Fruit fly (Drosophila melanogaster): ENCODE measurements around the gene Cen.
A peak's percentile ranks its signal among the peaks of the same experiment; 100 is the strongest.

Gene Cen

DNA sequence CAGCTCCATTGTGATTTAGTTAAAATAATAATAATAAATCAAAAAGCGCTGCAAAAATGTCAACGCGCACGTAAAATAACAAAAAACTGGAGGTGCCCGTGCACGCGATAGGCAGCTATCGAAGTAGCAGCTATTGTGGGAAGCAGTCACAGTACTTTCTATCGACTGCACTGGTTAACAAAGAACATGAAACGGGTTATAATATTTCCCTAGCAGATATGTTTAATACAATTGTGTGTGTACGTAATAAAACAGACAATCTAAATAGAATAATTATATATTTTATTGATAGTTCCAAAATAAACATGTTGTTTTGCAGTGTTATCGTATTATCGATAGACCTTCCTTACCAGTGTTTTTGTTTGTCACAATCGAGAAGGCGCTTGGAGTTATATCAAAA, 5.8 kb downstream of the Cen start, which contains the start of the genes CG31678 and IKKepsilon (continued):
- peak; percentile 73 for TF ChIP-seq CG2129 (GFP tag; IDR thresholded peaks at IDR 0.05; ENCODE audit: partially characterized antibody)
- TF ChIP-seq Stat92E (GFP tag; optimal IDR thresholded peaks at IDR 0.05), result no peak
- peak in 1 of 2 experiments; percentile 54 for TF ChIP-seq dpn (GFP tag; optimal IDR thresholded peaks at IDR 0.05)
- peak; percentile 89 for TF ChIP-seq zen2 (GFP tag; IDR thresholded peaks at IDR 0.05; ENCODE audit: partially characterized antibody)
- TF ChIP-seq CG7839 (tag; optimal IDR thresholded peaks at IDR 0.05), result peak; percentile 37
- TF ChIP-seq kni (GFP tag; optimal IDR thresholded peaks at IDR 0.05), result no peak
- TF ChIP-seq rib (GFP tag; IDR thresholded peaks at IDR 0.05), result no peak
- no peak for TF ChIP-seq CG15601 (tag; optimal IDR thresholded peaks at IDR 0.05)
- TF ChIP-seq br (optimal IDR thresholded peaks at IDR 0.05), result no peak
- no peak for TF ChIP-seq CG12942 (GFP tag; optimal IDR thresholded peaks at IDR 0.05)
- TF ChIP-seq CG2678 (tag; optimal IDR thresholded peaks at IDR 0.05), result no peak
- no peak for TF ChIP-seq slou (GFP tag; optimal IDR thresholded peaks at IDR 0.05)
- no peak for TF ChIP-seq prd (optimal IDR thresholded peaks at IDR 0.05)
- peak; percentile 28; the same call in 1 of the 3 replicates for TF ChIP-seq prd (GFP tag; IDR thresholded peaks at IDR 0.05)
- TF ChIP-seq CG13123 (GFP tag; optimal IDR thresholded peaks at IDR 0.05), result no peak
- peak; percentile 81 for TF ChIP-seq row (GFP tag; IDR thresholded peaks at IDR 0.05)
- TF ChIP-seq crp (GFP tag; optimal IDR thresholded peaks at IDR 0.05), result peak in 1 of 2 experiments; percentile 23
- TF ChIP-seq CG7357 (GFP tag; IDR thresholded peaks at IDR 0.05), result no peak
- TF ChIP-seq Gug (GFP tag; IDR thresholded peaks at IDR 0.05), result peak; percentile 33; the same call in 1 of the 4 replicates
- peak; percentile 40 for TF ChIP-seq lbe (GFP tag; optimal IDR thresholded peaks at IDR 0.05)
- TF ChIP-seq run (tag; optimal IDR thresholded peaks at IDR 0.05), result no peak
- no peak for TF ChIP-seq hth (optimal IDR thresholded peaks at IDR 0.05)
- TF ChIP-seq TFAM (GFP tag; optimal IDR thresholded peaks at IDR 0.05), result no peak
- 0 out of 3 replicates have a peak, but pooled peaks have one; percentile 15 for TF ChIP-seq Aef1 (GFP tag; IDR thresholded peaks at IDR 0.05)
- TF ChIP-seq pho (GFP tag; optimal IDR thresholded peaks at IDR 0.05), result no peak
- TF ChIP-seq Mrtf (GFP tag; IDR thresholded peaks at IDR 0.05), result no peak
- TF ChIP-seq eve (GFP tag; optimal IDR thresholded peaks at IDR 0.05), result no peak
- TF ChIP-seq onecut (GFP tag; IDR thresholded peaks at IDR 0.05), result no peak
- TF ChIP-seq CG7786 (GFP tag; optimal IDR thresholded peaks at IDR 0.05), result no peak
- no peak for TF ChIP-seq CG16863 (GFP tag; optimal IDR thresholded peaks at IDR 0.05)
- TF ChIP-seq Doc2 (GFP tag; IDR thresholded peaks at IDR 0.05), result no peak
- TF ChIP-seq Drgx (GFP tag; IDR thresholded peaks at IDR 0.05), result no peak
- TF ChIP-seq Fer3 (tag; optimal IDR thresholded peaks at IDR 0.05), result no peak
- no peak for TF ChIP-seq psq (GFP tag; optimal IDR thresholded peaks at IDR 0.05)
- peak; percentile 58 for TF ChIP-seq grau (tag; optimal IDR thresholded peaks at IDR 0.05)
- no peak for TF ChIP-seq schlank (tag; optimal IDR thresholded peaks at IDR 0.05)
- TF ChIP-seq Bgb (GFP tag; IDR thresholded peaks at IDR 0.05; ENCODE audit: partially characterized antibody), result peak; percentile 94
- TF ChIP-seq jumu (GFP tag; optimal IDR thresholded peaks at IDR 0.05), result no peak
- TF ChIP-seq Fer2 (tag; optimal IDR thresholded peaks at IDR 0.05), result no peak
- TF ChIP-seq CTCF (GFP tag; optimal IDR thresholded peaks at IDR 0.05), result no peak
- TF ChIP-seq fd3F (GFP tag; optimal IDR thresholded peaks at IDR 0.05), result peak; percentile 15
- TF ChIP-seq slbo (GFP tag; IDR thresholded peaks at IDR 0.05), result peak; percentile 70
- TF ChIP-seq CG13894 (tag; optimal IDR thresholded peaks at IDR 0.05), result no peak
- TF ChIP-seq toy (GFP tag; IDR thresholded peaks at IDR 0.05), result no peak
- TF ChIP-seq dati (GFP tag; IDR thresholded peaks at IDR 0.05), result no peak
- 0 out of 3 replicates have a peak, but pooled peaks have one; percentile 54 for TF ChIP-seq CG2199 (GFP tag; IDR thresholded peaks at IDR 0.05)
- peak; percentile 60 for TF ChIP-seq CG2120 (GFP tag; optimal IDR thresholded peaks at IDR 0.05)
- no peak for TF ChIP-seq ham (GFP tag; IDR thresholded peaks at IDR 0.05)
- no peak for TF ChIP-seq CG10565 (GFP tag; optimal IDR thresholded peaks at IDR 0.05)
- peak; percentile 97 for TF ChIP-seq nerfin-2 (GFP tag; IDR thresholded peaks at IDR 0.05; ENCODE audit: partially characterized antibody)
- no peak for TF ChIP-seq cwo (GFP tag; optimal IDR thresholded peaks at IDR 0.05)
- TF ChIP-seq sens (GFP tag), result peak; percentile 30
- TF ChIP-seq shn (GFP tag; optimal IDR thresholded peaks at IDR 0.05), result no peak

Data from whole organism, embryonic.